Fruit fly (Drosophila melanogaster) whole organism, prepupa: ENCODE measurements around the gene CG9184.

ENCODE experiments used
- CG10631 ChIP-seq: fragments of 200-800 bp; sonication (Bioruptor generic); optimal IDR thresholded peaks from 2 replicates; lab custom pipeline; 2016; ENCODE audit warnings: missing biosample characterization, missing genetic modification characterization
- CG10669 ChIP-seq: fragments of 200-800 bp; sonication (Bioruptor generic); optimal IDR thresholded peaks from 3 replicates; lab custom pipeline; 2018; ENCODE audit warnings: missing biosample characterization, mild to moderate bottlenecking, missing genetic modification characterization, moderate library complexity
- CG11294 ChIP-seq: fragments of 200-800 bp; sonication (Bioruptor generic); IDR thresholded peaks from 2 replicates; pipeline ENCODE4 v1.3.6; 2022; ENCODE audit warnings: missing biosample characterization, missing genetic modification characterization
- CG11762 ChIP-seq: fragments of 200-800 bp; sonication (Bioruptor generic); optimal IDR thresholded peaks from 3 replicates; lab custom pipeline; 2016; ENCODE audit warnings: missing biosample characterization, missing genetic modification characterization; ENCODE audit not compliant: insufficient read depth
- CG11902 ChIP-seq: fragments of 200-800 bp; sonication (Bioruptor generic); optimal IDR thresholded peaks from 3 replicates; lab custom pipeline; 2016; ENCODE audit warnings: missing biosample characterization, missing genetic modification characterization
- CG15336 ChIP-seq: fragments of 200-800 bp; sonication (Bioruptor generic); IDR thresholded peaks from 2 replicates; pipeline ENCODE4 v1.3.6; 2022; ENCODE audit warnings: missing biosample characterization, missing genetic modification characterization
- CG1621 ChIP-seq: fragments of 200-800 bp; sonication (Bioruptor generic); optimal IDR thresholded peaks from 3 replicates; lab custom pipeline; 2018; ENCODE audit warnings: missing biosample characterization, mild to moderate bottlenecking, missing genetic modification characterization
- CG16779 ChIP-seq: fragments of 200-800 bp; sonication (Bioruptor generic); optimal IDR thresholded peaks from 3 replicates; lab custom pipeline; 2017; ENCODE audit warnings: missing biosample characterization, mild to moderate bottlenecking, missing genetic modification characterization
- CG3032 ChIP-seq: fragments of 200-800 bp; optimal IDR thresholded peaks from 2 replicates; lab custom pipeline; 2019; ENCODE audit warnings: missing biosample characterization, mild to moderate bottlenecking, missing genetic modification characterization, moderate library complexity
- CG32006 ChIP-seq: fragments of 200-800 bp; sonication (Bioruptor generic); optimal IDR thresholded peaks from 3 replicates; lab custom pipeline; 2017; ENCODE audit warnings: missing biosample characterization, mild to moderate bottlenecking, missing genetic modification characterization
- CG34406 ChIP-seq: fragments of 200-800 bp; sonication (Bioruptor generic); optimal IDR thresholded peaks from 3 replicates; lab custom pipeline; 2016; ENCODE audit warnings: missing biosample characterization, missing genetic modification characterization
- CG3919 ChIP-seq: fragments of 200-800 bp; sonication (Bioruptor generic); optimal IDR thresholded peaks from 3 replicates; lab custom pipeline; 2016; ENCODE audit warnings: missing biosample characterization, missing genetic modification characterization
- CG4318 ChIP-seq: fragments of 200-800 bp; sonication (Bioruptor generic); optimal IDR thresholded peaks from 3 replicates; lab custom pipeline; 2017; ENCODE audit warnings: missing biosample characterization, mild to moderate bottlenecking, missing genetic modification characterization
- CG6163 ChIP-seq: fragments of 200-800 bp; sonication (Bioruptor generic); IDR thresholded peaks from 3 replicates; pipeline ENCODE4 v1.3.6; 2022; ENCODE audit warnings: missing biosample characterization, missing genetic modification characterization
- CG6276 ChIP-seq: fragments of 200-800 bp; sonication (Bioruptor generic); optimal IDR thresholded peaks from 2 replicates; lab custom pipeline; 2017; ENCODE audit warnings: missing biosample characterization, mild to moderate bottlenecking, missing genetic modification characterization
- CG6792 ChIP-seq: fragments of 200-800 bp; sonication (Bioruptor generic); optimal IDR thresholded peaks from 3 replicates; lab custom pipeline; 2016; ENCODE audit warnings: missing biosample characterization, missing genetic modification characterization
- CG6808 ChIP-seq: fragments of 200-800 bp; sonication (Bioruptor generic); optimal IDR thresholded peaks from 3 replicates; lab custom pipeline; 2017; ENCODE audit warnings: missing biosample characterization, missing genetic modification characterization, mild to moderate bottlenecking, moderate library complexity, missing genetic modification reagents
- CG6854 ChIP-seq: fragments of 200-800 bp; sonication (Bioruptor generic); optimal IDR thresholded peaks from 2 replicates; lab custom pipeline; 2017; ENCODE audit warnings: missing biosample characterization, mild to moderate bottlenecking, missing genetic modification characterization
- CG7368 ChIP-seq: fragments of 200-800 bp; sonication (Bioruptor generic); optimal IDR thresholded peaks from 3 replicates; lab custom pipeline; 2016; ENCODE audit warnings: missing biosample characterization, missing genetic modification characterization
- CG8119 ChIP-seq: fragments of 200-800 bp; sonication (Bioruptor generic); IDR thresholded peaks from 3 replicates; pipeline ENCODE4 v1.3.6; 2022; ENCODE audit warnings: missing biosample characterization, missing genetic modification characterization
- CG8319 ChIP-seq: fragments of 200-800 bp; sonication (Bioruptor generic); optimal IDR thresholded peaks from 3 replicates; lab custom pipeline; 2016; ENCODE audit warnings: missing biosample characterization, missing genetic modification characterization
- CG8632 ChIP-seq: fragments of 200-800 bp; sonication (Bioruptor generic); optimal IDR thresholded peaks from 3 replicates; lab custom pipeline; 2016; ENCODE audit warnings: missing biosample characterization, missing genetic modification characterization
- CG9139 ChIP-seq: fragments of 200-800 bp; sonication (Bioruptor generic); optimal IDR thresholded peaks from 3 replicates; lab custom pipeline; 2017; ENCODE audit warnings: missing biosample characterization, mild to moderate bottlenecking, missing genetic modification characterization
- Eip75B ChIP-seq: fragments of 200-800 bp; sonication (Bioruptor generic); optimal IDR thresholded peaks from 3 replicates; lab custom pipeline; 2016; ENCODE audit warnings: missing biosample characterization, missing genetic modification characterization
- Eip78C ChIP-seq: fragments of 200-800 bp; sonication (Bioruptor generic); peaks from one replicate; lab custom pipeline; 2016; ENCODE audit warnings: missing biosample characterization, missing genetic modification characterization
- Eip93F ChIP-seq: fragments of 200-800 bp; sonication (Bioruptor generic); optimal IDR thresholded peaks from 2 replicates; lab custom pipeline; 2016; ENCODE audit warnings: missing biosample characterization, mild to moderate bottlenecking, missing genetic modification characterization
- Ets21C ChIP-seq: fragments of 200-800 bp; sonication (Bioruptor generic); optimal IDR thresholded peaks from 3 replicates; lab custom pipeline; 2016; ENCODE audit warnings: missing biosample characterization, missing genetic modification characterization
- Gug ChIP-seq: fragments of 200-800 bp; sonication (Bioruptor generic); IDR thresholded peaks from 2 replicates; pipeline ENCODE4 v1.3.6; 2022; ENCODE audit warnings: missing biosample characterization, missing genetic modification characterization
- Hr38 ChIP-seq: sonication (Bioruptor generic); optimal IDR thresholded peaks from 2 replicates; lab custom pipeline; 2016; ENCODE audit warnings: missing biosample characterization, missing genetic modification characterization
- Hr39 ChIP-seq: fragments of 200-800 bp; sonication (Bioruptor generic); optimal IDR thresholded peaks from 2 replicates; lab custom pipeline; 2016; ENCODE audit warnings: missing biosample characterization, missing genetic modification characterization
- Hr4 ChIP-seq: fragments of 200-800 bp; sonication (Bioruptor generic); optimal IDR thresholded peaks from 3 replicates; lab custom pipeline; 2016; ENCODE audit warnings: missing biosample characterization, missing genetic modification characterization
- Lpt ChIP-seq: fragments of 200-800 bp; sonication (Bioruptor generic); optimal IDR thresholded peaks from 3 replicates; lab custom pipeline; 2016; ENCODE audit warnings: missing biosample characterization, missing genetic modification characterization
- Met ChIP-seq: fragments of 200-800 bp; sonication (Bioruptor generic); optimal IDR thresholded peaks from 3 replicates; lab custom pipeline; 2016; ENCODE audit warnings: missing biosample characterization, missing genetic modification characterization
- OdsH ChIP-seq: fragments of 200-800 bp; sonication (Bioruptor generic); optimal IDR thresholded peaks from 3 replicates; lab custom pipeline; 2016; ENCODE audit warnings: missing biosample characterization, missing genetic modification characterization
- Smox ChIP-seq: fragments of 200-800 bp; sonication (Bioruptor generic); optimal IDR thresholded peaks from 3 replicates; lab custom pipeline; 2016; ENCODE audit warnings: missing biosample characterization, missing genetic modification characterization
- Sox102F ChIP-seq: fragments of 200-800 bp; sonication (Bioruptor generic); optimal IDR thresholded peaks from 2 replicates; lab custom pipeline; 2016; ENCODE audit warnings: missing biosample characterization, mild to moderate bottlenecking, missing genetic modification characterization
- Sox14 ChIP-seq: fragments of 200-800 bp; sonication (Bioruptor generic); optimal IDR thresholded peaks from 3 replicates; lab custom pipeline; 2016; ENCODE audit warnings: missing biosample characterization, missing genetic modification characterization
- achi ChIP-seq: fragments of 200-800 bp; sonication (Bioruptor generic); optimal IDR thresholded peaks from 3 replicates; lab custom pipeline; 2016; ENCODE audit warnings: missing biosample characterization, missing genetic modification characterization
- acj6 ChIP-seq: fragments of 200-800 bp; sonication (Bioruptor generic); optimal IDR thresholded peaks from 3 replicates; lab custom pipeline; 2016; ENCODE audit warnings: missing biosample characterization, missing genetic modification characterization
- cyc ChIP-seq: fragments of 200-800 bp; sonication (Bioruptor generic); optimal IDR thresholded peaks from 3 replicates; lab custom pipeline; 2016; ENCODE audit warnings: missing biosample characterization, missing genetic modification characterization
- dsx ChIP-seq: fragments of 200-800 bp; optimal IDR thresholded peaks from 3 replicates; lab custom pipeline; 2019; ENCODE audit warnings: missing biosample characterization, mild to moderate bottlenecking, missing genetic modification characterization, moderate library complexity; ENCODE audit not compliant: poor library complexity, severe bottlenecking
- eg ChIP-seq: fragments of 200-800 bp; sonication (Bioruptor generic); IDR thresholded peaks from 3 replicates; pipeline ENCODE4 v1.3.6; 2022; ENCODE audit warnings: missing biosample characterization, missing genetic modification characterization
- esn ChIP-seq: fragments of 200-800 bp; sonication (Bioruptor generic); optimal IDR thresholded peaks from 2 replicates; lab custom pipeline; 2016; ENCODE audit warnings: missing biosample characterization, mild to moderate bottlenecking, missing genetic modification characterization, moderate library complexity
- fd85E ChIP-seq: fragments of 200-800 bp; sonication (Bioruptor generic); optimal IDR thresholded peaks from 3 replicates; lab custom pipeline; 2016; ENCODE audit warnings: missing biosample characterization, missing genetic modification characterization
- fkh ChIP-seq: fragments of 200-800 bp; sonication (Bioruptor generic); optimal IDR thresholded peaks from 3 replicates; lab custom pipeline; 2017; ENCODE audit warnings: missing biosample characterization, mild to moderate bottlenecking, missing genetic modification characterization, moderate library complexity
- pdm3 ChIP-seq: fragments of 200-800 bp; sonication (Bioruptor generic); optimal IDR thresholded peaks from 3 replicates; lab custom pipeline; 2016; ENCODE audit warnings: missing biosample characterization, missing genetic modification characterization
- salr ChIP-seq, 2 experiments: fragments of 200-800 bp; sonication (Bioruptor generic); optimal IDR thresholded peaks; 3 replicates each; lab custom pipeline; 2016 to 2018; ENCODE audit warnings: missing biosample characterization in 2 of 2, missing genetic modification characterization in 2 of 2, mild to moderate bottlenecking in 1 of 2
- spab ChIP-seq: fragments of 200-800 bp; sonication (Bioruptor generic); optimal IDR thresholded peaks from 2 replicates; lab custom pipeline; 2017; ENCODE audit warnings: missing biosample characterization, mild to moderate bottlenecking, missing genetic modification characterization, missing genetic modification reagents
- ss ChIP-seq, 2 experiments: fragments of 200-800 bp; sonication (Bioruptor generic); optimal IDR thresholded peaks; 2 replicates in 1 of 2; 3 replicates in 1 of 2; lab custom pipeline; 2017 to 2018; ENCODE audit warnings: mild to moderate bottlenecking in 2 of 2, missing biosample characterization in 2 of 2, missing genetic modification characterization in 2 of 2, moderate library complexity in 1 of 2
- svp ChIP-seq: fragments of 200-800 bp; sonication (Bioruptor generic); peaks from one replicate; lab custom pipeline; 2016; ENCODE audit warnings: missing biosample characterization, missing genetic modification characterization
- topi ChIP-seq: fragments of 200-800 bp; sonication (Bioruptor generic); optimal IDR thresholded peaks from 3 replicates; lab custom pipeline; 2016; ENCODE audit warnings: missing biosample characterization, missing genetic modification characterization
- vri ChIP-seq: fragments of 200-800 bp; sonication (Bioruptor generic); optimal IDR thresholded peaks from 3 replicates; lab custom pipeline; 2016; ENCODE audit warnings: missing biosample characterization, mild to moderate bottlenecking, missing genetic modification characterization

Gene CG9184

DNA sequence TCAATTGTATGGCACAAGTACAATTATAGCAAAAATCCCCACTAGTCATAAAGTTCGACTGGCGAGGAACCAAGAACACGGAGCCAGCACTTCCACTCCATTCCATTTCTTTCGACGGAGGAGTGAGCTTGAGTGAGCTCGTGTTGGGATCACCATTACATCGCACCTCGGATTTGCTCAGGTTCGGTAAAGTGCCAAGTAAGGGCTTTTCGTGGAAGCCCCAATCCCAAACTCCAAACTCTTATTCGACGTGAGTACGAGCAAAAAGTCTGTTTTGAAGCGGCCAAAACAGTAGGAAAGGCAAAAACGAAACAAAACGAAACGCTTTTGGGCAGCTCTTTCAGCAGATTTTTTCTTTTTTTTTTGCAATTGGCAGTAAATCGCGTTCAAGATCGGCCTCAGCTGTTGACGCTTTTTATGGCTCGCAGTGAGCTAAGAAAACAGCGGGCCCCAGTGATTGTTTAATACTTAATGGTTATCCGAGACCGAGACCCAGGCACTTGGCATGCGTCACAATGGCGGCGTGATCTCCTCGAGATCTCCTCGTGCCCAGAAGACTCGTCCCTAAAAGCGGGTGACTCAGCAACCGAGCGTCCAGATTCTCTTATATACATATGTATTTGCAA is 1.6 kb downstream of the CG9184 start:
- TF ChIP-seq dsx (GFP tag; lab: Kevin White, UChicago): no peak
- peak; percentile 43 for TF ChIP-seq CG9139 (GFP tag; lab: Kevin White, UChicago)
- no peak for TF ChIP-seq pdm3 (GFP tag; lab: Kevin White, UChicago)
- TF ChIP-seq CG10669 (GFP tag; lab: Kevin White, UChicago): no peak
- TF ChIP-seq cyc (GFP tag; lab: Kevin White, UChicago): no peak
- TF ChIP-seq Smox (GFP tag; lab: Kevin White, UChicago): peak; percentile 32
- TF ChIP-seq CG6808 (GFP tag; lab: Kevin White, UChicago): no peak
- peak; percentile 2 for TF ChIP-seq CG34406 (GFP tag; lab: Kevin White, UChicago)
- TF ChIP-seq esn (GFP tag; lab: Kevin White, UChicago): peak; percentile 28
- no peak for TF ChIP-seq spab (GFP tag; lab: Kevin White, UChicago)
- no peak for TF ChIP-seq salr (GFP tag; optimal IDR thresholded peaks at IDR 0.05; lab: Kevin White, UChicago)
- TF ChIP-seq OdsH (GFP tag; lab: Kevin White, UChicago): no peak
- TF ChIP-seq CG15336 (GFP tag; lab: Robert Waterston, UW): 0 out of 2 replicates have a peak, but pooled peaks have one; percentile 22
- no peak for TF ChIP-seq CG10631
- peak; percentile 18 for TF ChIP-seq CG16779 (tag; lab: Kevin White, UChicago)
- TF ChIP-seq eg: peak; percentile 51; the same call in 2 of the 3 replicates
- TF ChIP-seq CG6854 (GFP tag; lab: Kevin White, UChicago): peak; percentile 77
- peak; percentile 27 for TF ChIP-seq Sox14 (GFP tag; lab: Kevin White, UChicago)
- no peak for TF ChIP-seq CG4318 (GFP tag; lab: Kevin White, UChicago)
- no peak for TF ChIP-seq Ets21C
- TF ChIP-seq CG3919: no peak
- no peak for TF ChIP-seq CG1621 (tag; lab: Kevin White, UChicago)
- TF ChIP-seq Eip75B (GFP tag; lab: Kevin White, UChicago): peak; percentile 9
- TF ChIP-seq CG6163 (GFP tag; lab: Robert Waterston, UW): peak; percentile 71; the same call in 2 of the 3 replicates
- no peak for TF ChIP-seq CG3032 (tag; lab: Kevin White, UChicago)
- TF ChIP-seq CG11294 (GFP tag; lab: Robert Waterston, UW): no peak
- TF ChIP-seq ss (GFP tag; optimal IDR thresholded peaks at IDR 0.05; lab: Kevin White, UChicago): peak in 1 of 2 experiments; percentile 39
- TF ChIP-seq topi (GFP tag; lab: Kevin White, UChicago): peak; percentile 8
- TF ChIP-seq CG7368 (GFP tag; lab: Kevin White, UChicago): no peak
- no peak for TF ChIP-seq CG11762 (GFP tag; lab: Kevin White, UChicago)
- peak; percentile 17 for TF ChIP-seq CG8632 (GFP tag; lab: Kevin White, UChicago)
- TF ChIP-seq vri (GFP tag; lab: Kevin White, UChicago): peak; percentile 85
- no peak for TF ChIP-seq achi (GFP tag; lab: Kevin White, UChicago)
- TF ChIP-seq CG8319: no peak
- no peak for TF ChIP-seq acj6 (GFP tag; lab: Kevin White, UChicago)
- no peak; the same call in 2 of the 3 replicates for TF ChIP-seq CG8119 (GFP tag; lab: Robert Waterston, UW)
- no peak for TF ChIP-seq Eip93F
- no peak for TF ChIP-seq CG11902 (GFP tag; lab: Kevin White, UChicago)
- peak; percentile 35 for TF ChIP-seq CG6792 (GFP tag; lab: Kevin White, UChicago)
- no peak for TF ChIP-seq fd85E (GFP tag; lab: Kevin White, UChicago)
- TF ChIP-seq Lpt (GFP tag; lab: Kevin White, UChicago): no peak
- no peak for TF ChIP-seq CG6276 (GFP tag; lab: Kevin White, UChicago)
- TF ChIP-seq Sox102F (GFP tag; lab: Kevin White, UChicago): peak; percentile 63
- peak; percentile 16 for TF ChIP-seq Eip78C
- no peak for TF ChIP-seq Hr39 (GFP tag; lab: Kevin White, UChicago)
- TF ChIP-seq fkh: no peak
- no peak for TF ChIP-seq Hr38 (GFP tag; lab: Kevin White, UChicago)
- TF ChIP-seq svp (GFP tag; lab: Kevin White, UChicago): peak; percentile 82
- no peak for TF ChIP-seq Gug (GFP tag; lab: Robert Waterston, UW)
- TF ChIP-seq Hr4 (GFP tag; lab: Kevin White, UChicago): no peak
- no peak for TF ChIP-seq CG32006 (GFP tag; lab: Kevin White, UChicago)
- peak; percentile 21 for TF ChIP-seq Met
- TF ChIP-seq, all 60 proteins: peak for 20
